Worm (Caenorhabditis elegans) whole organism, late embryonic: ENCODE measurements around the gene F56C9.10.

ENCODE experiments used
- C38D4.7 ChIP-seq: fragments of 200-800 bp; sonication (Bioruptor generic); optimal IDR thresholded peaks from 2 replicates; lab custom pipeline; 2018; ENCODE audit warnings: mild to moderate bottlenecking, missing genetic modification characterization, moderate library complexity, missing compliant biosample characterization
- F13H6.1 ChIP-seq: sonication (generic microtip); optimal IDR thresholded peaks from 2 replicates; lab custom pipeline; 2016; ENCODE audit warnings: missing genetic modification characterization, missing compliant biosample characterization
- K09A11.1 ChIP-seq: sonication (generic microtip); optimal IDR thresholded peaks from 2 replicates; lab custom pipeline; 2017; ENCODE audit warnings: antibody characterized with exemption, mild to moderate bottlenecking, missing genetic modification characterization, missing compliant biosample characterization; ENCODE audit not compliant: insufficient read depth
- T23F11.4 ChIP-seq: fragments of 200-800 bp; sonication (Bioruptor generic); optimal IDR thresholded peaks from 2 replicates; lab custom pipeline; 2018; ENCODE audit warnings: mild to moderate bottlenecking, missing genetic modification characterization, missing compliant biosample characterization
- Y22D7AL.16 ChIP-seq: sonication (generic microtip); optimal IDR thresholded peaks from 2 replicates; lab custom pipeline; 2016; ENCODE audit warnings: missing genetic modification characterization, missing compliant biosample characterization
- ceh-14 ChIP-seq: sonication (generic microtip); optimal IDR thresholded peaks from 2 replicates; lab custom pipeline; 2016; ENCODE audit warnings: missing genotype, missing genetic modification characterization, missing compliant biosample characterization
- ceh-18 ChIP-seq: sonication (generic microtip); optimal IDR thresholded peaks from 2 replicates; lab custom pipeline; 2016; ENCODE audit warnings: missing genetic modification characterization, missing compliant biosample characterization
- ceh-19 ChIP-seq: fragments of 200-800 bp; sonication (Bioruptor generic); optimal IDR thresholded peaks from 2 replicates; lab custom pipeline; 2018; ENCODE audit warnings: mild to moderate bottlenecking, missing genetic modification characterization, missing compliant biosample characterization
- ceh-22 ChIP-seq: sonication (generic microtip); optimal IDR thresholded peaks from 2 replicates; lab custom pipeline; 2017; ENCODE audit warnings: missing biosample characterization, missing genetic modification characterization
- ceh-30 ChIP-seq: fragments of 150-350 bp; optimal IDR thresholded peaks from 2 replicates; lab custom pipeline; 2014; ENCODE audit warnings: missing biosample characterization, missing genetic modification characterization
- ceh-6 ChIP-seq: fragments of 200-800 bp; sonication (Bioruptor generic); optimal IDR thresholded peaks from 2 replicates; lab custom pipeline; 2018; ENCODE audit warnings: mild to moderate bottlenecking, missing genetic modification characterization, missing compliant biosample characterization
- eyg-1 ChIP-seq: sonication (generic microtip); optimal IDR thresholded peaks from 2 replicates; lab custom pipeline; 2016; ENCODE audit warnings: missing genotype, missing genetic modification characterization, missing compliant biosample characterization
- fkh-10 ChIP-seq: fragments of 150-350 bp; optimal IDR thresholded peaks from 2 replicates; lab custom pipeline; 2014; ENCODE audit warnings: missing biosample characterization, missing genetic modification reagents, missing genetic modification characterization
- fkh-6 ChIP-seq: sonication (generic microtip); optimal IDR thresholded peaks from 2 replicates; lab custom pipeline; 2016; ENCODE audit warnings: missing genetic modification characterization, missing compliant biosample characterization
- gmeb-2 ChIP-seq: sonication (generic microtip); optimal IDR thresholded peaks from 2 replicates; lab custom pipeline; 2016; ENCODE audit warnings: missing genetic modification characterization, inconsistent platforms, missing compliant biosample characterization
- hlh-13 ChIP-seq: fragments of 200-800 bp; sonication (Bioruptor generic); optimal IDR thresholded peaks from 2 replicates; lab custom pipeline; 2018; ENCODE audit warnings: mild to moderate bottlenecking, missing genetic modification characterization, missing compliant biosample characterization
- hlh-15 ChIP-seq: sonication (generic microtip); optimal IDR thresholded peaks from 2 replicates; lab custom pipeline; 2016; ENCODE audit warnings: missing genetic modification characterization, missing compliant biosample characterization
- hlh-30 ChIP-seq: sonication (generic microtip); optimal IDR thresholded peaks from 2 replicates; lab custom pipeline; 2017; ENCODE audit warnings: antibody characterized with exemption, missing genetic modification characterization, missing compliant biosample characterization; ENCODE audit not compliant: insufficient read depth
- hlh-6 ChIP-seq: sonication (generic microtip); optimal IDR thresholded peaks from 2 replicates; lab custom pipeline; 2016; ENCODE audit warnings: missing genotype, missing genetic modification characterization, missing compliant biosample characterization
- lin-11 ChIP-seq: fragments of 200-800 bp; sonication (Bioruptor generic); optimal IDR thresholded peaks from 2 replicates; lab custom pipeline; 2018; ENCODE audit warnings: mild to moderate bottlenecking, missing genetic modification characterization, missing compliant biosample characterization
- madf-2 ChIP-seq: sonication (generic microtip); optimal IDR thresholded peaks from 2 replicates; lab custom pipeline; 2017; ENCODE audit warnings: missing genetic modification characterization, missing compliant biosample characterization
- nhr-232 ChIP-seq: sonication (generic microtip); optimal IDR thresholded peaks from 2 replicates; lab custom pipeline; 2016; ENCODE audit warnings: missing genetic modification characterization, missing compliant biosample characterization
- npax-4 ChIP-seq: sonication (generic microtip); optimal IDR thresholded peaks from 2 replicates; lab custom pipeline; 2016; ENCODE audit warnings: missing genetic modification characterization, missing compliant biosample characterization
- pat-9 ChIP-seq: fragments of 200-800 bp; sonication (Bioruptor generic); optimal IDR thresholded peaks from 2 replicates; lab custom pipeline; 2018; ENCODE audit warnings: mild to moderate bottlenecking, missing genetic modification characterization, moderate library complexity, missing compliant biosample characterization
- pha-2 ChIP-seq: sonication (generic microtip); optimal IDR thresholded peaks from 2 replicates; lab custom pipeline; 2017; ENCODE audit warnings: mild to moderate bottlenecking, missing genetic modification characterization, missing compliant biosample characterization
- pha-4 ChIP-seq: fragments of 150-350 bp; optimal IDR thresholded peaks from 2 replicates; lab custom pipeline; 2018; ENCODE audit warnings: missing biosample characterization, missing genetic modification reagents, missing genetic modification characterization
- pqm-1 ChIP-seq: sonication (generic microtip); optimal IDR thresholded peaks from 2 replicates; lab custom pipeline; 2016; ENCODE audit warnings: missing genetic modification characterization, missing compliant biosample characterization
- pros-1 ChIP-seq: fragments of 150-350 bp; optimal IDR thresholded peaks from 2 replicates; lab custom pipeline; 2014; ENCODE audit warnings: missing biosample characterization, missing genetic modification reagents, missing genetic modification characterization
- ref-2 ChIP-seq: sonication (generic microtip); optimal IDR thresholded peaks from 2 replicates; lab custom pipeline; 2016; ENCODE audit warnings: missing genetic modification characterization, missing compliant biosample characterization
- rnt-1 ChIP-seq: sonication (generic microtip); optimal IDR thresholded peaks from 2 replicates; lab custom pipeline; 2016; ENCODE audit warnings: missing genetic modification characterization, missing compliant biosample characterization
- syd-9 ChIP-seq: sonication (generic microtip); optimal IDR thresholded peaks from 2 replicates; lab custom pipeline; 2016; ENCODE audit warnings: mild to moderate bottlenecking, missing genetic modification characterization, moderate library complexity, missing compliant biosample characterization
- ttx-3 ChIP-seq: sonication (generic microtip); optimal IDR thresholded peaks from 2 replicates; lab custom pipeline; 2016; ENCODE audit warnings: missing genetic modification reagents, missing genetic modification characterization, missing compliant biosample characterization
- ztf-16 ChIP-seq: sonication (generic microtip); optimal IDR thresholded peaks from 2 replicates; lab custom pipeline; 2017; ENCODE audit warnings: missing genetic modification characterization, missing compliant biosample characterization

F56C9.10 gene

ce11 chrIII:7370569-7370968 lies 35.5 kb upstream of the F56C9.10 start:
- no peak for TF ChIP-seq eyg-1 (tag; lab: Kevin White, UChicago)
- TF ChIP-seq hlh-15 = no peak
- no peak for TF ChIP-seq syd-9 (tag; lab: Kevin White, UChicago)
- no peak for TF ChIP-seq Y22D7AL.16 (tag; lab: Kevin White, UChicago)
- no peak for TF ChIP-seq pqm-1 (tag; lab: Kevin White, UChicago)
- TF ChIP-seq T23F11.4 (GFP tag; lab: Kevin White, UChicago) = no peak
- TF ChIP-seq hlh-6 (tag; lab: Kevin White, UChicago) = no peak
- TF ChIP-seq nhr-232 (tag; lab: Kevin White, UChicago) = no peak
- TF ChIP-seq gmeb-2 (tag; lab: Kevin White, UChicago) = no peak
- no peak for TF ChIP-seq ceh-6 (GFP tag; lab: Kevin White, UChicago)
- no peak for TF ChIP-seq fkh-10

- no peak for TF ChIP-seq pros-1 (tag; lab: Kevin White, UChicago)
- TF ChIP-seq hlh-13 (GFP tag; lab: Kevin White, UChicago) = no peak
- no peak for TF ChIP-seq hlh-30 (tag; lab: Kevin White, UChicago)
- no peak for TF ChIP-seq ref-2 (tag; lab: Kevin White, UChicago)
- TF ChIP-seq npax-4 (tag; lab: Kevin White, UChicago) = no peak
- TF ChIP-seq pha-2 = no peak
- TF ChIP-seq ceh-6 (GFP tag; lab: Kevin White, UChicago) = no peak
- TF ChIP-seq ceh-22 (tag; lab: Kevin White, UChicago) = no peak
- TF ChIP-seq ceh-30 = no peak
- TF ChIP-seq gmeb-2 (tag; lab: Kevin White, UChicago) = no peak
- TF ChIP-seq nhr-232 (tag; lab: Kevin White, UChicago) = no peak
- no peak for TF ChIP-seq pha-4 (tag; lab: Kevin White, UChicago)
These were observed 34.4 kb upstream of the F56C9.10 start for ce11 chrIII:7369394-7370024.

ce11 chrIII:7367012-7367760 lies 32.1 kb upstream of the F56C9.10 start, which contains the start of the genes T20B12.5 and T20B12.4:
T20B12.5 (minus strand) TSS chrIII:7367112.
T20B12.4 (plus strand) TSS chrIII:7367710.
- TF ChIP-seq ceh-14 (tag; lab: Kevin White, UChicago) (no peak), K09A11.1 (no peak), F13H6.1 (tag; lab: Kevin White, UChicago) (no peak), syd-9 (tag; lab: Kevin White, UChicago) (no peak), eyg-1 (tag; lab: Kevin White, UChicago) (no peak), ceh-19 (no peak), ttx-3 (tag; lab: Kevin White, UChicago) (no peak), gmeb-2 (tag; lab: Kevin White, UChicago) (no peak), ceh-18 (tag; lab: Kevin White, UChicago) (no peak), C38D4.7 (GFP tag; lab: Kevin White, UChicago) (no peak), ztf-16 (tag; lab: Kevin White, UChicago) (no peak)

- TF ChIP-seq madf-2 (tag; lab: Kevin White, UChicago) (no peak), K09A11.1 (no peak), lin-11 (tag; lab: Kevin White, UChicago) (no peak), ceh-6 (GFP tag; lab: Kevin White, UChicago) (no peak), rnt-1 (tag; lab: Kevin White, UChicago) (no peak), ceh-22 (tag; lab: Kevin White, UChicago) (no peak), pha-2 (no peak), F13H6.1 (tag; lab: Kevin White, UChicago) (no peak), fkh-6 (tag; lab: Kevin White, UChicago) (no peak), pat-9 (tag; lab: Kevin White, UChicago) (no peak)
These were observed 30.5 kb upstream of the F56C9.10 start, which contains the start of gene F08F8.11 for ce11 chrIII:7365602-7366001. F08F8.11 (plus strand) TSS chrIII:7365902.
